Worm (Caenorhabditis elegans): ENCODE measurements around the gene ndub-3.

Gene ndub-3

ce11 chrII:8973516-8974043, 8.9 kb upstream of the ndub-3 start, which contains the start of gene tomm-40 (continued):
- TF ChIP-seq fkh-4 (tag; optimal IDR thresholded peaks at IDR 0.05; ENCODE audit: borderline replicate concordance) (no peak), lin-35 (GFP tag; optimal IDR thresholded peaks at IDR 0.05) (peak in 1 of 2 experiments; percentile 55), fkh-8 (tag; optimal IDR thresholded peaks at IDR 0.05) (no peak), fos-1 (tag; optimal IDR thresholded peaks at IDR 0.05) (no peak), snu-23 (GFP tag; optimal IDR thresholded peaks at IDR 0.05) (no peak), unc-98 (GFP tag; IDR thresholded peaks at IDR 0.05) (no peak), ceh-8 (GFP tag; optimal IDR thresholded peaks at IDR 0.05) (no peak), lin-39 (tag; optimal IDR thresholded peaks at IDR 0.05) (no peak), ceh-63 (GFP tag; optimal IDR thresholded peaks at IDR 0.05) (no peak), nhr-84 (tag; optimal IDR thresholded peaks at IDR 0.05) (no peak), nhr-19 (GFP tag; conservative IDR thresholded peaks at IDR 0.05) (no peak), xbp-1 (tag; optimal IDR thresholded peaks at IDR 0.05) (no peak), F16B12.6 (tag; optimal IDR thresholded peaks at IDR 0.05) (no peak), nhr-71 (tag; optimal IDR thresholded peaks at IDR 0.05) (peak; percentile 31), hlh-17 (GFP tag; optimal IDR thresholded peaks at IDR 0.05; ENCODE audit: borderline replicate concordance) (no peak), nhr-77 (tag; optimal IDR thresholded peaks at IDR 0.05) (no peak), vab-15 (tag; optimal IDR thresholded peaks at IDR 0.05) (no peak), nhr-47 (tag; optimal IDR thresholded peaks at IDR 0.05) (no peak), efl-1 (optimal IDR thresholded peaks at IDR 0.05) (peak; percentile 49 to 51), efl-1 (GFP tag; optimal IDR thresholded peaks at IDR 0.05 in 1 of 2) (peak; percentile 55 to 93), skn-1 (tag; optimal IDR thresholded peaks at IDR 0.05) (peak; percentile 5), ceh-90 (tag; optimal IDR thresholded peaks at IDR 0.05) (no peak), isw-1 (GFP tag; IDR thresholded peaks at IDR 0.05) (no peak), ces-1 (GFP tag; optimal IDR thresholded peaks at IDR 0.05) (no peak), ceh-82 (tag; optimal IDR thresholded peaks at IDR 0.05) (no peak), elt-2 (tag; optimal IDR thresholded peaks at IDR 0.05) (no peak), dsc-1 (tag; optimal IDR thresholded peaks at IDR 0.05) (no peak), swsn-7 (tag; optimal IDR thresholded peaks at IDR 0.05) (peak; percentile 13), nhr-28 (tag; optimal IDR thresholded peaks at IDR 0.05) (no peak), aly-2 (tag; optimal IDR thresholded peaks at IDR 0.05) (no peak), mep-1 (tag; optimal IDR thresholded peaks at IDR 0.05) (peak; percentile 40), nhr-20 (tag; optimal IDR thresholded peaks at IDR 0.05) (peak; percentile 3)

ce11 chrII:8969251-8970183, 4.8 kb upstream of the ndub-3 start, which contains the start of the genes szy-20 and C18E9.5:
Gene szy-20, minus strand, starts transcription at chrII:8969333.
Gene C18E9.5, plus strand, starts transcription at chrII:8969980.
- TF ChIP-seq mab-9 (GFP tag; IDR thresholded peaks at IDR 0.05) (peak; percentile 62; the same call in 1 of the 2 replicates), fkh-8 (tag; optimal IDR thresholded peaks at IDR 0.05) (peak; percentile 80), vab-15 (tag; optimal IDR thresholded peaks at IDR 0.05) (no peak), nhr-237 (tag; optimal IDR thresholded peaks at IDR 0.05) (peak; percentile 16), nhr-47 (tag; optimal IDR thresholded peaks at IDR 0.05) (peak; percentile 93), aha-1 (tag; optimal IDR thresholded peaks at IDR 0.05) (no peak), lin-39 (tag; optimal IDR thresholded peaks at IDR 0.05) (peak; percentile 90), pqm-1 (tag; optimal IDR thresholded peaks at IDR 0.05) (no peak), nhr-71 (tag; optimal IDR thresholded peaks at IDR 0.05) (peak; percentile 93), nhr-77 (tag; optimal IDR thresholded peaks at IDR 0.05) (peak; percentile 54), nhr-12 (tag; optimal IDR thresholded peaks at IDR 0.05) (no peak), ets-5 (GFP tag; IDR thresholded peaks at IDR 0.05) (no peak), nhr-11 (tag; optimal IDR thresholded peaks at IDR 0.05) (peak; percentile 61), sptf-1 (tag; optimal IDR thresholded peaks at IDR 0.05) (no peak), tbx-2 (tag; optimal IDR thresholded peaks at IDR 0.05) (peak; percentile 89), F16B12.6 (tag; optimal IDR thresholded peaks at IDR 0.05) (peak; percentile 70), blmp-1 (tag; optimal IDR thresholded peaks at IDR 0.05) (peak; percentile 23), lir-3 (tag; optimal IDR thresholded peaks at IDR 0.05; ENCODE audit: poor library complexity) (peak; percentile 36), fkh-10 (GFP tag; optimal IDR thresholded peaks at IDR 0.05) (peak; percentile 46), fos-1 (tag; optimal IDR thresholded peaks at IDR 0.05) (peak; percentile 74), mdl-1 (tag; optimal IDR thresholded peaks at IDR 0.05) (peak in 1 of 2 experiments; percentile 65), egl-13 (tag; optimal IDR thresholded peaks at IDR 0.05) (peak; percentile 71), swsn-7 (tag; optimal IDR thresholded peaks at IDR 0.05) (peak; percentile 90), elt-3 (tag; optimal IDR thresholded peaks at IDR 0.05) (peak in 2 of 6 experiments; percentile 2 to 46), Y116A8C.19 (tag; optimal IDR thresholded peaks at IDR 0.05; ENCODE audit: borderline replicate concordance) (no peak), hlh-4 (tag; optimal IDR thresholded peaks at IDR 0.05) (no peak), lin-15B (tag; optimal IDR thresholded peaks at IDR 0.05) (peak; percentile 72)

All from whole organism, L1 larva.